Worm (Caenorhabditis elegans): ENCODE results near the gene Y57G11C.38.

DNA sequence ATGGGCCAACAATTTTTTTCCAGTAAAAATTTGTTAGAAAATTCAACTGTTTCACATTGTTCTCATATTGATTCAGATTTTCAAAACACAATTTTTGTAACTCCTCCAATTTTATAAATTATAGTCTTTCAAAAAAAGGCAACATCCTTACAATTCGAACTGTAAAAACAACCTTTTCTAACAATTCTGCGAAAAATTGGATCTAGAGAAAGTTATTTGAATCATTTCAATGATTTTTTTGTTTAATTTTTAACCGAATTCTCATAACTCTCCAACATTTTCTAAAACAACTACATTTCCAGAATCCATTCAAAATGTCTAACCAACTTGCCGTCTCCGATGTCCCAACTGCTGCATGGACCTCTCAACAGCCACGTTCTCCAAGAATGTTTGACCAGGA lies 57.1 kb downstream of the Y57G11C.38 start, which contains the start of gene ccch-5:
- no peak for TF ChIP-seq elt-3 (tag; optimal IDR thresholded peaks at IDR 0.05)
- TF ChIP-seq unc-62 (GFP tag; optimal IDR thresholded peaks at IDR 0.05) = no peak
- TF ChIP-seq nhr-76 (tag; optimal IDR thresholded peaks at IDR 0.05) = no peak
- no peak for TF ChIP-seq aha-1 (tag; optimal IDR thresholded peaks at IDR 0.05)
- no peak for TF ChIP-seq aly-2 (tag; optimal IDR thresholded peaks at IDR 0.05)
- no peak for TF ChIP-seq hpl-2 (GFP tag; optimal IDR thresholded peaks at IDR 0.05)
- TF ChIP-seq dpl-1 (GFP tag; optimal IDR thresholded peaks at IDR 0.05) = no peak
- TF ChIP-seq skn-1 (tag; optimal IDR thresholded peaks at IDR 0.05) = no peak
- no peak for TF ChIP-seq nhr-237 (tag; optimal IDR thresholded peaks at IDR 0.05)
- no peak for TF ChIP-seq C34B4.2 (tag; optimal IDR thresholded peaks at IDR 0.05)
- no peak for TF ChIP-seq jun-1 (tag; optimal IDR thresholded peaks at IDR 0.05)
- TF ChIP-seq egl-27 (tag; optimal IDR thresholded peaks at IDR 0.05) = no peak
- TF ChIP-seq ztf-4 (tag; optimal IDR thresholded peaks at IDR 0.05) = no peak
